Worm (Caenorhabditis elegans): ENCODE results near the gene gtf-2H1.

The gtf-2H1 gene

ce11 chrIV:192046-192445, 39.5 kb downstream of the gtf-2H1 start, which contains the start of gene Y38C1AA.12 (continued):
- TF ChIP-seq unc-62 (GFP tag; optimal IDR thresholded peaks at IDR 0.05 in 1 of 2) (no peak), unc-62 (tag; optimal IDR thresholded peaks at IDR 0.05) (no peak), ZK337.2 (GFP tag; IDR thresholded peaks at IDR 0.05) (peak; percentile 95), T26A8.4 (GFP tag; IDR thresholded peaks at IDR 0.05) (no peak), hlh-30 (tag; optimal IDR thresholded peaks at IDR 0.05; ENCODE audit: insufficient read depth) (peak; percentile 37), duxl-1 (tag; optimal IDR thresholded peaks at IDR 0.05; ENCODE audit: poor library complexity) (peak; percentile 56), ama-1 (optimal IDR thresholded peaks at IDR 0.05) (peak; percentile 16), ceh-82 (tag; optimal IDR thresholded peaks at IDR 0.05) (no peak), egl-27 (tag; optimal IDR thresholded peaks at IDR 0.05) (no peak), spr-3 (GFP tag; optimal IDR thresholded peaks at IDR 0.05) (no peak), zag-1 (tag; optimal IDR thresholded peaks at IDR 0.05) (no peak), nhr-111 (GFP tag; optimal IDR thresholded peaks at IDR 0.05) (no peak), set-16 (GFP tag; IDR thresholded peaks at IDR 0.05) (no peak), lir-3 (tag; optimal IDR thresholded peaks at IDR 0.05) (no peak), spr-1 (tag; optimal IDR thresholded peaks at IDR 0.05) (no peak), dve-1 (tag; optimal IDR thresholded peaks at IDR 0.05; ENCODE audit: insufficient read depth) (peak; percentile 57), tag-97 (GFP tag; IDR thresholded peaks at IDR 0.05) (no peak), mdl-1 (tag; optimal IDR thresholded peaks at IDR 0.05) (no peak), rbr-2 (tag; optimal IDR thresholded peaks at IDR 0.05) (peak; percentile 70), pha-4 (GFP tag; IDR thresholded peaks at IDR 0.05) (peak; percentile 30; the same call in 1 of the 2 replicates), pha-4 (tag; optimal IDR thresholded peaks at IDR 0.05) (no peak), unc-39 (tag; optimal IDR thresholded peaks at IDR 0.05) (no peak), F37D6.2 (tag; optimal IDR thresholded peaks at IDR 0.05) (peak; percentile 48), ctbp-1 (GFP tag; IDR thresholded peaks at IDR 0.05) (0 out of 2 replicates have a peak, but pooled peaks have one; percentile 18), daf-19 (GFP tag; conservative IDR thresholded peaks at IDR 0.05) (no peak), hif-1 (tag; optimal IDR thresholded peaks at IDR 0.05) (peak in 1 of 2 experiments; percentile 92), nhr-42 (GFP tag; IDR thresholded peaks at IDR 0.05) (no peak), mep-1 (tag; optimal IDR thresholded peaks at IDR 0.05) (peak; percentile 66), lsy-2 (tag; optimal IDR thresholded peaks at IDR 0.05) (peak in 1 of 2 experiments; percentile 85), skn-1 (tag; optimal IDR thresholded peaks at IDR 0.05) (no peak), dmd-6 (GFP tag; IDR thresholded peaks at IDR 0.05) (peak; percentile 84), F49E8.2 (tag; optimal IDR thresholded peaks at IDR 0.05; ENCODE audit: borderline replicate concordance) (peak; percentile 56), ces-1 (GFP tag; optimal IDR thresholded peaks at IDR 0.05) (no peak), egl-43 (GFP tag; IDR thresholded peaks at IDR 0.05) (no peak), Y75B8A.6 (GFP tag; IDR thresholded peaks at IDR 0.05) (no peak), lin-15B (tag; optimal IDR thresholded peaks at IDR 0.05) (no peak), zip-2 (tag; optimal IDR thresholded peaks at IDR 0.05) (no peak), lim-7 (GFP tag; IDR thresholded peaks at IDR 0.05) (no peak), aly-2 (tag; optimal IDR thresholded peaks at IDR 0.05) (no peak), daf-12 (tag; optimal IDR thresholded peaks at IDR 0.05) (no peak), lin-38 (GFP tag; IDR thresholded peaks at IDR 0.05) (peak; percentile 78), zfp-3 (GFP tag; conservative IDR thresholded peaks at IDR 0.05) (peak; percentile 67; the same call in 1 of the 2 replicates), aha-1 (tag) (no peak), snpc-1.2 (GFP tag; IDR thresholded peaks at IDR 0.05) (no peak), ceh-28 (tag; optimal IDR thresholded peaks at IDR 0.05) (no peak), zip-11 (GFP tag; IDR thresholded peaks at IDR 0.05) (no peak), nhr-6 (tag; optimal IDR thresholded peaks at IDR 0.05) (peak; percentile 72), saeg-2 (GFP tag; IDR thresholded peaks at IDR 0.05) (no peak), Y48G9A.11 (GFP tag; IDR thresholded peaks at IDR 0.05) (peak; percentile 98), nhr-25 (tag; optimal IDR thresholded peaks at IDR 0.05; ENCODE audit: borderline replicate concordance, insufficient read depth) (no peak), dmd-9 (GFP tag; IDR thresholded peaks at IDR 0.05) (peak; percentile 91), dmd-8 (GFP tag; IDR thresholded peaks at IDR 0.05) (no peak)

Data from whole organism, L4 larva.